Worm (Caenorhabditis elegans) whole organism, midembryonic: ENCODE measurements around the gene F14F3.4.

ENCODE experiments used
- cog-1 ChIP-seq: sonication (generic microtip); optimal IDR thresholded peaks from 2 replicates; lab custom pipeline; 2016; ENCODE audit warnings: missing genetic modification characterization, missing compliant biosample characterization
- flt-1 ChIP-seq: fragments of 200-800 bp; sonication (Bioruptor generic); IDR thresholded peaks from 2 replicates; pipeline ENCODE4 v1.3.6; 2022; ENCODE audit warnings: missing genetic modification characterization, missing compliant biosample characterization
- klf-2 ChIP-seq: fragments of 200-800 bp; sonication (Bioruptor generic); conservative IDR thresholded peaks from 2 replicates; pipeline ENCODE4 v1.3.6; 2022; ENCODE audit warnings: missing genetic modification reagents, missing genetic modification characterization, missing compliant biosample characterization
- ref-1 ChIP-seq: fragments of 200-800 bp; sonication (Bioruptor generic); conservative IDR thresholded peaks from 2 replicates; pipeline ENCODE4 v1.3.6; 2022; ENCODE audit warnings: missing genetic modification reagents, missing genetic modification characterization, missing compliant biosample characterization
- tab-1 ChIP-seq: fragments of 200-800 bp; sonication (Bioruptor generic); IDR thresholded peaks from 2 replicates; pipeline ENCODE4 v1.3.6; 2022; ENCODE audit warnings: missing genetic modification characterization, missing compliant biosample characterization
- ztf-23 ChIP-seq: fragments of 200-800 bp; sonication (Bioruptor generic); IDR thresholded peaks from 2 replicates; pipeline ENCODE4 v1.3.6; 2022; ENCODE audit warnings: missing genetic modification reagents, missing genetic modification characterization, missing compliant biosample characterization

DNA sequence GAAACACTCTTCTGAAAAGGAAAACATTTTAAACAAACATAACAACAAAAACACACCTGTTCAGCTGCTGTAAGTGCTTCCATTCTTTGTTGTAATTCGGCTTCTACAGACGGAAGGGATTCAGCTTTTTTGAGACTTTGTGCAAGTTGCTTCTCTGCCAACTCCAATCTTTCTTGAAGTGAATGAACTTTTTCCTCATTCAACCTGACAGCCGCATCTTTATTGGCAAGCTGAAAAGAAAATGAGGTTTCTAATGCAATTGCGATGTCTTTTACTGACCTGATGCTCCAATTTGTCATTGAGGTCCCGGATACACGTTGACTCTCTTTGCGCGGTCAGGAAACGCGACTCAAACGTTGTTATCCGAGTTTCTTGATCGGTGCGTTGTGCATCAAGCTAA lies 31.8 kb upstream of the F14F3.4 start:
- no peak for TF ChIP-seq cog-1 (tag; lab: Kevin White, UChicago)
- TF ChIP-seq flt-1 (GFP tag; lab: Robert Waterston, UW) = no peak
- no peak for TF ChIP-seq ref-1 (GFP tag; lab: Robert Waterston, UW)
- no peak for TF ChIP-seq klf-2
- TF ChIP-seq tab-1 = no peak
- no peak for TF ChIP-seq ztf-23
